Worm (Caenorhabditis elegans): ENCODE data around the gene C55A6.4.

ce11 chrV:11484404-11484803, 33.3 kb downstream of the C55A6.4 start:
- TF ChIP-seq nhr-76 (tag; optimal IDR thresholded peaks at IDR 0.05) (no peak), nhr-77 (tag; optimal IDR thresholded peaks at IDR 0.05) (no peak), isw-1 (GFP tag; IDR thresholded peaks at IDR 0.05) (no peak), hlh-17 (GFP tag; optimal IDR thresholded peaks at IDR 0.05; ENCODE audit: borderline replicate concordance) (no peak), skn-1 (tag; optimal IDR thresholded peaks at IDR 0.05) (no peak), elt-3 (tag; optimal IDR thresholded peaks at IDR 0.05) (no peak)

Measured in whole organism, L1 larva.